Worm (Caenorhabditis elegans) whole organism, midembryonic: ENCODE results near the gene Y39A1A.27.

Experiments
- T22C8.4 ChIP-seq: fragments of 200-800 bp; sonication (Bioruptor generic); IDR thresholded peaks from 2 replicates; pipeline ENCODE4 v1.3.6; 2022; ENCODE audit warnings: missing genetic modification characterization, missing compliant biosample characterization
- cog-1 ChIP-seq: sonication (generic microtip); optimal IDR thresholded peaks from 2 replicates; lab custom pipeline; 2016; ENCODE audit warnings: missing genetic modification characterization, missing compliant biosample characterization
- flt-1 ChIP-seq: fragments of 200-800 bp; sonication (Bioruptor generic); IDR thresholded peaks from 2 replicates; pipeline ENCODE4 v1.3.6; 2022; ENCODE audit warnings: missing genetic modification characterization, missing compliant biosample characterization
- klf-2 ChIP-seq: fragments of 200-800 bp; sonication (Bioruptor generic); conservative IDR thresholded peaks from 2 replicates; pipeline ENCODE4 v1.3.6; 2022; ENCODE audit warnings: missing genetic modification reagents, missing genetic modification characterization, missing compliant biosample characterization
- med-1 ChIP-seq: sonication (generic microtip); optimal IDR thresholded peaks from 2 replicates; lab custom pipeline; 2017; ENCODE audit warnings: missing genetic modification characterization, mild to moderate bottlenecking, missing compliant biosample characterization, antibody characterized with exemption, missing genetic modification reagents; ENCODE audit not compliant: insufficient read depth
- ref-1 ChIP-seq: fragments of 200-800 bp; sonication (Bioruptor generic); conservative IDR thresholded peaks from 2 replicates; pipeline ENCODE4 v1.3.6; 2022; ENCODE audit warnings: missing genetic modification reagents, missing genetic modification characterization, missing compliant biosample characterization
- tab-1 ChIP-seq: fragments of 200-800 bp; sonication (Bioruptor generic); IDR thresholded peaks from 2 replicates; pipeline ENCODE4 v1.3.6; 2022; ENCODE audit warnings: missing genetic modification characterization, missing compliant biosample characterization
- ztf-23 ChIP-seq: fragments of 200-800 bp; sonication (Bioruptor generic); IDR thresholded peaks from 2 replicates; pipeline ENCODE4 v1.3.6; 2022; ENCODE audit warnings: missing genetic modification reagents, missing genetic modification characterization, missing compliant biosample characterization
- ztf-29 ChIP-seq: fragments of 200-800 bp; sonication (Bioruptor generic); IDR thresholded peaks from 2 replicates; pipeline ENCODE4 v1.3.6; 2022; ENCODE audit warnings: missing genetic modification reagents, missing genetic modification characterization, missing compliant biosample characterization

Gene Y39A1A.27

ce11 chrIII:10678971-10679370, 40.2 kb downstream of the Y39A1A.27 start, which contains the start of gene Y39A1A.16:
Gene Y39A1A.16 (plus strand): TSS chrIII:10679271.
- TF ChIP-seq med-1 (GFP tag; lab: Kevin White, UChicago): no peak
- no peak for TF ChIP-seq tab-1 (GFP tag; lab: Robert Waterston, UW)
- no peak for TF ChIP-seq klf-2 (GFP tag; lab: Robert Waterston, UW)
- no peak for TF ChIP-seq ref-1 (GFP tag; lab: Robert Waterston, UW)
- no peak for TF ChIP-seq T22C8.4 (GFP tag; lab: Robert Waterston, UW)
- no peak for TF ChIP-seq ztf-23
- TF ChIP-seq flt-1 (GFP tag; lab: Robert Waterston, UW): no peak
- no peak for TF ChIP-seq cog-1 (tag; lab: Kevin White, UChicago)
- TF ChIP-seq ztf-29 (GFP tag; lab: Robert Waterston, UW): no peak

DNA sequence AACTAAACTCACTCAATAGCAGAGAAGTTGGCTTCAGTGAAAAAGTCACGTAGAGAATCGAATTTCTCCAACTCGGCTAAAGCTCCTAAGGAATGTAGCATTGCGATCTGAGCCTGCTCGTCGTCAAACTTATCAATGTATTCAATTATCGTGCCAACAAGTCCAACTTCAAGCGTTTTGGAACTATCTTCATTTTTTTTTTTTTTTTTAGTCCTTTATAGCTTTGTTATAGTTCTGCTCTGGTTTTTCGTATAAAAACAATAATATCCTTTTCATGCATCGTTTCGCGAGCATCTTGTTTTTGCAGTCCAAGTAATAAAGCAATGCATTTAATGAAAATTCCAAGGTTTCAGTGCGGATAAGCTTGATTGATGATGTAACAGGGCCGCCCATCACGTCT, 50.3 kb downstream of the Y39A1A.27 start, which contains the start of gene Y39A1A.31:
TSS of gene Y39A1A.31 (minus strand) at position 101 of the 400 bp plus-strand sequence.
- TF ChIP-seq T22C8.4 (GFP tag; lab: Robert Waterston, UW): no peak
- no peak for TF ChIP-seq ref-1 (GFP tag; lab: Robert Waterston, UW)
- no peak for TF ChIP-seq klf-2 (GFP tag; lab: Robert Waterston, UW)
- TF ChIP-seq ztf-29 (GFP tag; lab: Robert Waterston, UW): no peak
- TF ChIP-seq ztf-23: no peak
- no peak for TF ChIP-seq flt-1 (GFP tag; lab: Robert Waterston, UW)
- TF ChIP-seq med-1 (GFP tag; lab: Kevin White, UChicago): no peak
- no peak for TF ChIP-seq tab-1 (GFP tag; lab: Robert Waterston, UW)
- TF ChIP-seq cog-1 (tag; lab: Kevin White, UChicago): no peak
